Worm (Caenorhabditis elegans) whole organism, mixed stage, embryonic: ENCODE data around the gene F36A4.2.

Experiments used
- M03D4.4 ChIP-seq: sonication (generic microtip); optimal IDR thresholded peaks from 2 replicates; lab custom pipeline; 2017; ENCODE audit warnings: mild to moderate bottlenecking, missing genetic modification characterization, missing compliant biosample characterization
- bed-3 ChIP-seq: fragments of 200-800 bp; sonication (Bioruptor generic); optimal IDR thresholded peaks from 3 replicates; lab custom pipeline; 2018; ENCODE audit warnings: mild to moderate bottlenecking, missing genetic modification characterization, moderate library complexity, missing compliant biosample characterization
- blmp-1 ChIP-seq: fragments of 150-350 bp; optimal IDR thresholded peaks from 2 replicates; lab custom pipeline; 2014; ENCODE audit warnings: missing biosample characterization, missing genetic modification characterization
- ceh-39 ChIP-seq: fragments of 150-350 bp; optimal IDR thresholded peaks from 2 replicates; lab custom pipeline; 2014; ENCODE audit warnings: missing biosample characterization, missing genetic modification characterization
- ceh-43 ChIP-seq: fragments of 200-800 bp; sonication (Bioruptor generic); optimal IDR thresholded peaks from 2 replicates; lab custom pipeline; 2018; ENCODE audit warnings: mild to moderate bottlenecking, missing genetic modification characterization, moderate library complexity, missing compliant biosample characterization
- ceh-83 ChIP-seq: fragments of 200-800 bp; sonication (Bioruptor generic); optimal IDR thresholded peaks from 2 replicates; lab custom pipeline; 2018; ENCODE audit warnings: mild to moderate bottlenecking, missing genetic modification characterization, missing compliant biosample characterization
- ces-1 ChIP-seq: fragments of 150-350 bp; optimal IDR thresholded peaks from 2 replicates; lab custom pipeline; 2014; ENCODE audit warnings: missing biosample characterization, missing genetic modification reagents, missing genetic modification characterization
- cnd-1 ChIP-seq: fragments of 200-800 bp; sonication (Bioruptor generic); optimal IDR thresholded peaks from 2 replicates; lab custom pipeline; 2018; ENCODE audit warnings: mild to moderate bottlenecking, missing genetic modification characterization, missing compliant biosample characterization
- drap-1 ChIP-seq: fragments of 200-800 bp; sonication (Bioruptor generic); optimal IDR thresholded peaks from 3 replicates; lab custom pipeline; 2018; ENCODE audit warnings: mild to moderate bottlenecking, missing genetic modification characterization, missing compliant biosample characterization
- elt-1 ChIP-seq: sonication (generic microtip); optimal IDR thresholded peaks from 2 replicates; lab custom pipeline; 2017; ENCODE audit warnings: missing genetic modification characterization, mild to moderate bottlenecking, missing compliant biosample characterization, antibody characterized with exemption, moderate library complexity, borderline replicate concordance; ENCODE audit not compliant: insufficient read depth
- elt-3 ChIP-seq: fragments of 150-350 bp; optimal IDR thresholded peaks from 2 replicates; lab custom pipeline; 2014; ENCODE audit warnings: missing biosample characterization, missing genetic modification characterization
- flh-1 ChIP-seq: fragments of 200-800 bp; sonication (Bioruptor generic); optimal IDR thresholded peaks from 2 replicates; lab custom pipeline; 2018; ENCODE audit warnings: mild to moderate bottlenecking, missing genetic modification characterization, moderate library complexity, missing compliant biosample characterization
- lin-13 ChIP-seq: fragments of 150-350 bp; optimal IDR thresholded peaks from 2 replicates; lab custom pipeline; 2014; ENCODE audit warnings: missing biosample characterization, missing genetic modification characterization
- lin-32 ChIP-seq: fragments of 200-800 bp; sonication (Bioruptor generic); optimal IDR thresholded peaks from 2 replicates; lab custom pipeline; 2018; ENCODE audit warnings: mild to moderate bottlenecking, missing genetic modification characterization, missing compliant biosample characterization
- mab-5 ChIP-seq: fragments of 150-350 bp; optimal IDR thresholded peaks from 2 replicates; lab custom pipeline; 2014; ENCODE audit warnings: missing biosample characterization, missing genetic modification characterization
- mep-1 ChIP-seq: fragments of 150-350 bp; optimal IDR thresholded peaks from 2 replicates; lab custom pipeline; 2017; ENCODE audit warnings: missing biosample characterization, missing genetic modification reagents, missing genetic modification characterization, inconsistent platforms
- nhr-12 ChIP-seq: fragments of 150-350 bp; optimal IDR thresholded peaks from 2 replicates; lab custom pipeline; 2014; ENCODE audit warnings: missing biosample characterization, missing genetic modification characterization
- nhr-2 ChIP-seq: fragments of 150-350 bp; optimal IDR thresholded peaks from 2 replicates; lab custom pipeline; 2014; ENCODE audit warnings: missing biosample characterization, missing genetic modification characterization
- nhr-237 ChIP-seq: fragments of 150-350 bp; optimal IDR thresholded peaks from 2 replicates; lab custom pipeline; 2014; ENCODE audit warnings: missing biosample characterization, missing genetic modification characterization
- nhr-28 ChIP-seq: fragments of 150-350 bp; optimal IDR thresholded peaks from 2 replicates; lab custom pipeline; 2014; ENCODE audit warnings: missing biosample characterization, missing genetic modification characterization
- sem-2 ChIP-seq: fragments of 200-800 bp; sonication (Bioruptor generic); optimal IDR thresholded peaks from 2 replicates; lab custom pipeline; 2018; ENCODE audit warnings: mild to moderate bottlenecking, missing genetic modification characterization, missing compliant biosample characterization
- snpc-4 ChIP-seq: fragments of 150-350 bp; optimal IDR thresholded peaks from 2 replicates; lab custom pipeline; 2014; ENCODE audit warnings: missing biosample characterization, missing genetic modification characterization
- sptf-1 ChIP-seq: sonication (generic microtip); optimal IDR thresholded peaks from 2 replicates; lab custom pipeline; 2017; ENCODE audit warnings: mild to moderate bottlenecking, missing genetic modification characterization, moderate library complexity, missing compliant biosample characterization
- tbx-8 ChIP-seq: fragments of 200-800 bp; sonication (Bioruptor generic); optimal IDR thresholded peaks from 2 replicates; lab custom pipeline; 2018; ENCODE audit warnings: mild to moderate bottlenecking, missing genetic modification characterization, moderate library complexity, missing compliant biosample characterization
- unc-120 ChIP-seq: sonication (generic microtip); optimal IDR thresholded peaks from 2 replicates; lab custom pipeline; 2017; ENCODE audit warnings: missing genetic modification characterization, missing compliant biosample characterization; ENCODE audit not compliant: poor library complexity, severe bottlenecking
- unc-62 ChIP-seq: fragments of 150-350 bp; optimal IDR thresholded peaks from 2 replicates; lab custom pipeline; 2014; ENCODE audit warnings: missing biosample characterization, missing genetic modification reagents, missing genetic modification characterization

The F36A4.2 gene

DNA sequence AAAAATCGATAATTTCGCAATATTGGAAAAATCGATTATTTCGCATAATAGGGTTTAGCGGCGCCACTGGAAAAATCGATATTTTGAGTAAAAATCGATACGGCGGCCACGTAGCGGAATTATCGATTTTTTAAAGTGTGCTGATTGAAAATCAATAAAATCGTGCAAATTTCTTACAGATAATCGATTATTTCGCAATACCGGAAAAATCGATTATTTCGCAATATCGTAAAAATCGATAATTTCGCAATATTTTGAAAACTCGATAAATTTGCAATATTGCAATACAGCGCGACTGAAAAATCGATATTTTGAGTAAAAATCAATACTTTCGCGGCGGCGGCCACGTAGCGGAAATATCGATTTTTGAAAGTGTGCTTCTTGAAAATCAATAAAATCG lies 46.6 kb downstream of the F36A4.2 start:
- TF ChIP-seq elt-3 (tag; lab: Kevin White, UChicago) (no peak), sem-2 (GFP tag; lab: Kevin White, UChicago) (no peak), ceh-39 (tag; lab: Kevin White, UChicago) (no peak), nhr-28 (tag; lab: Kevin White, UChicago) (no peak), nhr-2 (tag; lab: Kevin White, UChicago) (no peak), unc-62 (GFP tag; lab: Kevin White, UChicago) (no peak), tbx-8 (GFP tag; lab: Kevin White, UChicago) (no peak), mab-5 (tag; lab: Kevin White, UChicago) (no peak), unc-120 (tag; lab: Kevin White, UChicago) (no peak), drap-1 (no peak), lin-13 (tag; lab: Kevin White, UChicago) (no peak), nhr-237 (tag; lab: Kevin White, UChicago) (no peak), ces-1 (GFP tag; lab: Kevin White, UChicago) (no peak)

DNA sequence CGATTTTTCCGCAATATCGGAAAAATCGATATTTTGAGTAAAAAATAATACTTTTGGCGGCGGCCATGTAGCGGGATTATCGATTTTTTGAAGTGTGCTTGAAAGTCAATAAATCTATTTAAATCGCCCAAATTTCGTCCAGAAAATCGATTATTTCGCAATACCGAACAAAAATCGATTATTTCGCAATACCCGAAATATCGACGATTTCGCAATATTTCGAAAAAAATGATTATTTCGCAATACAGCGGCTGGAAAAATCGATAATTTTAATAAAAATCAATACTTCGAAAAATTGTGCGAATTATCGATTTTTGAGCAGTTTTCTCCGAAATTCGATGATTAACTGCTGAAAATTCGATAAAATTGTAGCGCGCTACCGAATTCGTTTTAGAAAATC lies 47.0 kb downstream of the F36A4.2 start:
- TF ChIP-seq ceh-83 (GFP tag; lab: Kevin White, UChicago) (no peak), unc-62 (GFP tag; lab: Kevin White, UChicago) (no peak), nhr-2 (tag; lab: Kevin White, UChicago) (no peak), ceh-43 (GFP tag; lab: Kevin White, UChicago) (no peak), elt-1 (tag; lab: Kevin White, UChicago) (no peak), unc-120 (tag; lab: Kevin White, UChicago) (no peak), nhr-12 (tag; lab: Kevin White, UChicago) (no peak), drap-1 (no peak), sptf-1 (tag; lab: Kevin White, UChicago) (no peak), lin-13 (tag; lab: Kevin White, UChicago) (no peak), cnd-1 (no peak), snpc-4 (no peak), lin-32 (GFP tag; lab: Kevin White, UChicago) (no peak)

DNA sequence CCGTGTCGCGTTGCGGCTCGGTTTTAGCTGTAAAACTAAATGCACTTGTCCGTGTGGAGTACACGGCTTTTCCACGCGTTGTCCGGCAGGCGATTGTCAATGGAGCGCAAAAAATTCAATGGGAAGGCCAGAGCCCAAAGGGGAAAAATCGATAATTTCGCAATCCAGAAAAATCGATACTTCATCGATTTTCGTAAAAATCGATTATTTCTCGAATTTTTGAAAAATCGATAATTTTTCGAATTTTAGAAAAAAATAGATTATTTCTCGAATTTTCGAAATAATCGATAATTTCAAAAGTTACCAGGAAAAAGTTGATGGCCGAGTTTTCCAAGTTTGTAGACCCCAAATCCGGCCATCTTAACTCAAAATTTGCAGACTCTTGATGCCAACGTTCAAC lies 48.4 kb downstream of the F36A4.2 start:
- TF ChIP-seq M03D4.4 (tag; lab: Kevin White, UChicago): no peak
- no peak for TF ChIP-seq drap-1
- no peak for TF ChIP-seq flh-1 (GFP tag; lab: Kevin White, UChicago)
- TF ChIP-seq blmp-1 (tag; lab: Kevin White, UChicago): no peak
- TF ChIP-seq nhr-12 (tag; lab: Kevin White, UChicago): no peak
- no peak for TF ChIP-seq nhr-237 (tag; lab: Kevin White, UChicago)
- TF ChIP-seq nhr-2 (tag; lab: Kevin White, UChicago): no peak
- no peak for TF ChIP-seq bed-3 (GFP tag; lab: Kevin White, UChicago)
- no peak for TF ChIP-seq snpc-4
- no peak for TF ChIP-seq mep-1 (tag; lab: Kevin White, UChicago)
